Worm (Caenorhabditis elegans): ENCODE data around the gene lgx-1.

DNA sequence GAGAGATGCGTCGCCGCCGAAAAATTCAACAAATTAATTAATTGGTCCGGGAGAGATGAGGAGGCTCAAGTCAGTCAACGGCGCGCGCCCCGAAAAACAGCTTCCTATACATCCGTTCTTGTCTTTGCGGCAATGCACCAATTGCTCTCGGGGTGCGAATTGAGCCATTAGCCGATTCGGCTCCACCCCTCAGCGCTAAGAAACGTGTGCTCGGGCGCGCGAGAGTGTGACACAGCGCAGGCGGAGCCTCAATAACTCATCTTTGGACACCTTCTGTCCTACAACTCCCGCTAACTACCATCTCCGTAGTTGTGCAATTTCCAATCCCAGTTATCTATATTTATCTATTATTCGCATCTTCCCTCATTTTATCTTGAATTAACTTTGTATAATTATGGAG lies 34.3 kb upstream of the lgx-1 start:
- TF ChIP-seq nhr-12 (tag; optimal IDR thresholded peaks at IDR 0.05) = no peak
- no peak for TF ChIP-seq C04F5.9 (tag; optimal IDR thresholded peaks at IDR 0.05)
- no peak for TF ChIP-seq ces-1 (GFP tag; optimal IDR thresholded peaks at IDR 0.05)
- no peak for TF ChIP-seq unc-86 (tag; optimal IDR thresholded peaks at IDR 0.05)
- TF ChIP-seq lsy-2 (tag; optimal IDR thresholded peaks at IDR 0.05) = no peak
- no peak for TF ChIP-seq lin-35 (GFP tag; optimal IDR thresholded peaks at IDR 0.05)
- no peak for TF ChIP-seq ztf-11 (tag; optimal IDR thresholded peaks at IDR 0.05)
- no peak for TF ChIP-seq elt-3 (tag; optimal IDR thresholded peaks at IDR 0.05)
- TF ChIP-seq unc-98 (GFP tag; IDR thresholded peaks at IDR 0.05) = no peak
- TF ChIP-seq zag-1 (tag; optimal IDR thresholded peaks at IDR 0.05) = no peak

All from whole organism, L1 larva.